Fruit fly (Drosophila melanogaster): ENCODE results near the gene tld.

tld gene

DNA sequence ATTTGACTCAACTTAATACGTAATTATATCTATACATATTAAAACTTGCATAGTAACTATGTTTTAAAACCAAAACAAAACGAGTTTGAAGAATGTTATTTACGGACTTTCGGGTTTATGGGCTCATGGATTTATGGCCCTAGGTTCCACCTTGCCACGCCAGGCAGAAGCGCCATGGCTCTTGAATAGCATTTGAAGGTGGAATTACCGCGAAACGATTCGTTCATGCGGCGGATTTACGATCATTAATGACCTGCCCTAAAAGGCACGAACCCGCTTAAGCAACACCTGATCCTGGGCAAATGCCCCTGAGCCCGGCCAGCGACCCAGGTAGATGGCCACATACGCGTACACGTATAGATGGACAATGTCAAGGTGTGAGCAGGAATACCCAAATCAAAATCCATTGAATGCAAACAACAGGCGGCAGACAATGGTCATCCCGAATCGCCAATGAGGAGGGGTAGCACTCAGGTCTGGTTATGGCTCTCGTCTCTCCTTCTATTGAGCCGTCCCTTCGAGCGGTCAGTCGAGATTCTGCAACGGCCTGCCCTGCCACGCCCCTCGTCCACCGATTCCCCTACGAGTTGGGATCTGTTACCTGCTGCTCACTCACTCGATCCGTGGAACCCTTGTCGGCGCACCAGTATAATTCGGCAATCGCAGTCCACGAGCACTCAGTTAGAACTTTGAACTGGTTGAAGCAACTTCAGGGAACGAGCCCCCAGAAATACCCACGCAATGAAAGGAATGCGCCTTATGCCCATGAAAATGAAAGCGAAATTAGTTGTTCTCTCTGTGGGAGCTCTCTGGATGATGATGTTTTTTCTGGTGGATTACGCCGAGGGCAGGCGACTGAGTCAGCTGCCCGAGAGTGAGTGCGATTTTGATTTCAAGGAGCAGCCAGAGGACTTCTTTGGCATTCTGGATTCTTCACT lies at the start of gene tld:
Gene tld (plus strand): TSS at position 677 of the 938 bp plus-strand sequence.
- TF ChIP-seq Snoo (tag; optimal IDR thresholded peaks at IDR 0.05), result no peak
- TF ChIP-seq D1 (tag; optimal IDR thresholded peaks at IDR 0.05), result no peak
- no peak for TF ChIP-seq CG34367 (tag; optimal IDR thresholded peaks at IDR 0.05)
- no peak for TF ChIP-seq CG17806 (tag; optimal IDR thresholded peaks at IDR 0.05)
- TF ChIP-seq Pif1B (GFP tag; optimal IDR thresholded peaks at IDR 0.05), result no peak
- TF ChIP-seq CG9948 (tag; optimal IDR thresholded peaks at IDR 0.05), result no peak
- no peak for TF ChIP-seq gl (tag; optimal IDR thresholded peaks at IDR 0.05)
- TF ChIP-seq CG8301 (tag; optimal IDR thresholded peaks at IDR 0.05), result no peak
- TF ChIP-seq Ets98B (GFP tag; IDR thresholded peaks at IDR 0.05), result no peak
- TF ChIP-seq CG15710 (tag; optimal IDR thresholded peaks at IDR 0.05), result no peak
- no peak for TF ChIP-seq CG12605 (GFP tag; IDR thresholded peaks at IDR 0.05)
- TF ChIP-seq Pif1A (GFP tag; optimal IDR thresholded peaks at IDR 0.05), result no peak
- TF ChIP-seq CG4496 (GFP tag; IDR thresholded peaks at IDR 0.05), result no peak
- no peak for TF ChIP-seq CG14655 (GFP tag; optimal IDR thresholded peaks at IDR 0.05)
- no peak for TF ChIP-seq EcR (GFP tag; optimal IDR thresholded peaks at IDR 0.05)
- TF ChIP-seq CG8159 (tag; optimal IDR thresholded peaks at IDR 0.05), result no peak
- no peak for TF ChIP-seq CG32121 (GFP tag; IDR thresholded peaks at IDR 0.05)
- no peak for TF ChIP-seq CG13204 (GFP tag; optimal IDR thresholded peaks at IDR 0.05)
- TF ChIP-seq CG10348 (GFP tag; IDR thresholded peaks at IDR 0.05), result no peak

DNA sequence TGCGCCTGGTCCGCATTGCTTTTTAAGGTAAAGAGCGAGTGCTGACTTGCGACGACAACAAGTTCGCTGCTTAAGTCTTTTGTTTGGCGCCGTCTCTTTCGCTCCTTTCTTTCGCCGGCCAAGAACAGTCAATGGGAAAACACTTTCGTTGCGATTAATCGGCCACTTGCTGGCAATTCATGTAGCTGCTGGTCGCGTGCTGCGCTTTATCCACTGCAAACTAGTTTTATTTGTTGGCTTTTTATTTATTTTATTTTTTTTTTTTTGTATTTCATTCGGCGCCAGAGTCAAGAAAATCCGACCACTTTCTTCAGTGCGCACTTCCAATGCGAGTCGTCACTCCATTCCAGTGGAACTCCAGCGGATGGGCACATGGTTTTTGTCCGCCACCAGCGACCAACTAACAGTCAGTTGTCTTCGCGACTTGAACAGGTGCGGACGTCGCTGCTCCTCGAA lies 37.1 kb upstream of the tld start, which contains the start of the genes CG13627 and CG46316:
Gene CG13627 (plus strand): TSS at position 406 of the 456 bp plus-strand sequence.
Gene CG46316 (plus strand): TSS at position 406 of the 456 bp plus-strand sequence.
- TF ChIP-seq CG4496 (GFP tag; IDR thresholded peaks at IDR 0.05), result no peak
- peak; percentile 57 for TF ChIP-seq Ets98B (GFP tag; IDR thresholded peaks at IDR 0.05)
- peak; percentile 17; the same call in 1 of the 2 replicates for TF ChIP-seq CG32121 (GFP tag; IDR thresholded peaks at IDR 0.05)
- no peak for TF ChIP-seq CG10348 (GFP tag; IDR thresholded peaks at IDR 0.05)
- TF ChIP-seq Snoo (tag; optimal IDR thresholded peaks at IDR 0.05), result no peak
- TF ChIP-seq CG17806 (tag; optimal IDR thresholded peaks at IDR 0.05), result no peak
- TF ChIP-seq CG15710 (tag; optimal IDR thresholded peaks at IDR 0.05), result no peak
- TF ChIP-seq CG9948 (tag; optimal IDR thresholded peaks at IDR 0.05), result no peak
- TF ChIP-seq CG8159 (tag; optimal IDR thresholded peaks at IDR 0.05), result no peak
- TF ChIP-seq fd96Ca (GFP tag; IDR thresholded peaks at IDR 0.05), result 0 out of 3 replicates have a peak, but pooled peaks have one; percentile 11
- TF ChIP-seq CG8301 (tag; optimal IDR thresholded peaks at IDR 0.05), result no peak
- TF ChIP-seq CG12605 (GFP tag; IDR thresholded peaks at IDR 0.05), result no peak
- TF ChIP-seq Pif1A (GFP tag; optimal IDR thresholded peaks at IDR 0.05), result no peak
- peak; percentile 32 for TF ChIP-seq CG14655 (GFP tag; optimal IDR thresholded peaks at IDR 0.05)
- TF ChIP-seq CG34367 (tag; optimal IDR thresholded peaks at IDR 0.05), result no peak
- no peak for TF ChIP-seq EcR (GFP tag; optimal IDR thresholded peaks at IDR 0.05)
- no peak for TF ChIP-seq gl (tag; optimal IDR thresholded peaks at IDR 0.05)

DNA sequence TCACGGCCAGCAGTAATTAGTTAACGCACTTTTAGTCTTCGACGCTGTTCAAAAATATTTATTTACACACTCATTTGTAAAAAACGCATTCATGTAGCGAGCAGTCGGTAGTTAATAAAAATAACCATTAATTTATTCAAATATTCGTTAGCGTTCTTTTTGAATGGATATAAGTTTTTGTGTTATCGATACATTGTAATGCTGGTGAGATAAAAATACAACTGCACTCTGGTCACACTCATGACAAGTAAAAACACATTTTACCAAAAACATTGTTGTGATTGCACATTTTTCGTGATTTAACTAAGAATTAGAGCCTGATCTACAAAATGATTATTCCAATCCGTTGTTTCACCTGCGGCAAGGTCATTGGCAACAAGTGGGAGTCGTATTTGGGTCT lies 32.2 kb upstream of the tld start, which contains the start of gene Polr2L:
Gene Polr2L (plus strand): TSS at position 223 of the 400 bp plus-strand sequence.
- TF ChIP-seq CG17806 (tag; optimal IDR thresholded peaks at IDR 0.05) (no peak), CG9948 (tag; optimal IDR thresholded peaks at IDR 0.05) (no peak), CG13204 (GFP tag; optimal IDR thresholded peaks at IDR 0.05) (no peak), CG12605 (GFP tag; IDR thresholded peaks at IDR 0.05) (no peak), EcR (GFP tag; optimal IDR thresholded peaks at IDR 0.05) (no peak), CG32121 (GFP tag; IDR thresholded peaks at IDR 0.05) (no peak), Snoo (tag; optimal IDR thresholded peaks at IDR 0.05) (no peak), CG34367 (tag; optimal IDR thresholded peaks at IDR 0.05) (no peak), Pif1A (GFP tag; optimal IDR thresholded peaks at IDR 0.05) (no peak), rn (GFP tag; IDR thresholded peaks at IDR 0.05) (no peak)

DNA sequence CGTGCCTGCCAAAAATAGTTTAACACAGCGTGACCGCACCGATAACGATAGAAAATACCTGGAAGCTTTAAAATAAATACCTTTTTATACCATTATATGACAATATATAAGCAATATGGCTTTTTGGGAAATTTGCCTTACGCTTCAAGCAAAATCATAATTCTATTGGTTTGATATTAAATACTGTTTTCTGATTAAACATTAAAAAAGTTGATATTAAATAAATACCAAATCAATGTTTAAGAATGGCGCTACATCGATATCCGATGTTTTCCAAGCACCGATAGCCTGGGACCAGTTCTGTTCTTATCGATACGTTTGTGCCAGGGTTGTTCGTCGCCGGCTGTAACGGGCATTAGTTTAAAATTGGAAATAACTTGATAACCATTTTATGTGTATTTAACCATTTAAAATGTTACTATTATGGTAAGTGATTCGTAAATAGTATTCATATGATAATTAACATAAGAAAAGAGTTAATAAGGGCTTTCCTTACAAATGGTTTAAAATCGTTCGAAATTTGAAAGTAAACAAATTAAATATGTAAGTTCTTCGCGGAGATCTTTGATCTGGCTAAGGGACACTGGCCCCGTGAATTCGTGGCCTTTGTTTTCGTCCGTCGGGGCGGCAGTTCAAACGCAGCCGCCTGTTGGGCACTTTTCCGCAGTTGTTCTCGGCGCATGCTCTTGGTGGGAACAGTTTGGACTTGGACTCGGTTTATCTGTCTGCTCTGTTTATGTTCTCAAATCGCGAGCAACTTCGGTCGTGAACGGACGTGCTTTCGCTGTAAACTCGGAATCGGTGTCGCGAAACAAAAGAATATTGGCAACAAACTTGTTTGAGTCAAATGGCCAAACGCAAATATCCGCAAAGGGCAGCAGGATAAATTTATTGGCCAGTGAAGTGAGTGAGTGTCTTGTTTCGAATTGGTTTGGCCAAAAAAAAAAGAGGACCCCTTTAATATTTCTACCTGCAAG lies 29.9 kb upstream of the tld start, which contains the start of the genes CG13630 and tok:
Gene CG13630 (minus strand): TSS at position 51 of the 977 bp plus-strand sequence.
Gene tok (plus strand): TSS at position 384 of the 977 bp plus-strand sequence.
- TF ChIP-seq CG12605 (GFP tag; IDR thresholded peaks at IDR 0.05), result peak; percentile 38
- TF ChIP-seq EcR (GFP tag; optimal IDR thresholded peaks at IDR 0.05), result peak; percentile 86
- TF ChIP-seq fd96Ca (GFP tag; IDR thresholded peaks at IDR 0.05), result no peak
- peak; percentile 57; the same call in 1 of the 3 replicates for TF ChIP-seq CG4496 (GFP tag; IDR thresholded peaks at IDR 0.05)
